Worm (Caenorhabditis elegans): Measurements from ENCODE around the gene M01B2.10.

DNA sequence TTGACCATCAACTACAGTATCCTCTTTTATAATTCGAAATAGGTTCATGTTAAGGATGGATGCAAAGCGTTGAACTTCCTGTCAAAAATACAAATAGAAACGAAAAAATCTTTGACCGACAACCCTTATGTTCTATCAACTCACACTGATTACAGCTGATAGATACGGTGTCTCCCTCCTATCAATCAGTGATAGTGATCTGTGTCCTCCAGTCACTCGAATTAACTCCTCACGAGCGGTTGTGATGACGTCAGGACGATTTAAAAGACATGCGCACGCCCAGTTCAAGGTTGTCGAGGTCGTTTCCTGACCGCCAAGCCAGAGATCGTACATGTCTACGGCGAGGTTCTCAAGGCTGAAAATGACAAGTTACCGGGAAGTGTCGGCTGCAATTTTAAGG is 23.7 kb upstream of the M01B2.10 start:
- TF ChIP-seq flt-1 (GFP tag; IDR thresholded peaks at IDR 0.05) (no peak), tab-1 (GFP tag; IDR thresholded peaks at IDR 0.05) (no peak), ztf-29 (GFP tag; IDR thresholded peaks at IDR 0.05) (no peak), ref-1 (GFP tag; conservative IDR thresholded peaks at IDR 0.05) (no peak), klf-2 (GFP tag; conservative IDR thresholded peaks at IDR 0.05) (no peak), T22C8.4 (GFP tag; IDR thresholded peaks at IDR 0.05) (no peak)
